Fruit fly (Drosophila melanogaster): Measurements from ENCODE around the gene Xport-A.

Xport-A gene

dm6 chr3R:19930913-19931706, 15.9 kb upstream of the Xport-A start (continued):
- TF ChIP-seq twi (tag; optimal IDR thresholded peaks at IDR 0.05) (peak; percentile 40), Gug (GFP tag; IDR thresholded peaks at IDR 0.05) (no peak), CG7839 (tag; optimal IDR thresholded peaks at IDR 0.05) (no peak), CTCF (GFP tag; optimal IDR thresholded peaks at IDR 0.05) (no peak), usp (GFP tag; optimal IDR thresholded peaks at IDR 0.05) (no peak), CG3163 (GFP tag; optimal IDR thresholded peaks at IDR 0.05) (no peak), ewg (GFP tag; optimal IDR thresholded peaks at IDR 0.05) (peak; percentile 35), pros (GFP tag; optimal IDR thresholded peaks at IDR 0.05) (peak; percentile 98), CG31224 (GFP tag; IDR thresholded peaks at IDR 0.05) (no peak), tll (GFP tag; optimal IDR thresholded peaks at IDR 0.05) (peak in 1 of 2 experiments; percentile 95), MTF-1 (GFP tag; optimal IDR thresholded peaks at IDR 0.05; ENCODE audit: borderline replicate concordance) (no peak), CG7271 (tag; optimal IDR thresholded peaks at IDR 0.05) (no peak), CG8359 (GFP tag; optimal IDR thresholded peaks at IDR 0.05; ENCODE audit: borderline replicate concordance) (no peak), CG1792 (GFP tag; optimal IDR thresholded peaks at IDR 0.05) (no peak)

dm6 chr3R:19928544-19928943, 13.3 kb upstream of the Xport-A start, which contains the start of gene CG4459:
Gene CG4459 (minus strand): TSS chr3R:19928644.
- TF ChIP-seq bowl (GFP tag; IDR thresholded peaks at IDR 0.05) (no peak), Gug (GFP tag; IDR thresholded peaks at IDR 0.05) (no peak), CG12659 (GFP tag; optimal IDR thresholded peaks at IDR 0.05) (no peak), br (optimal IDR thresholded peaks at IDR 0.05) (no peak), CG9437 (GFP tag; optimal IDR thresholded peaks at IDR 0.05) (no peak), tio (GFP tag; optimal IDR thresholded peaks at IDR 0.05) (no peak), CG2889 (GFP tag; IDR thresholded peaks at IDR 0.05) (no peak), dan (GFP tag; IDR thresholded peaks at IDR 0.05) (no peak), Oaz (GFP tag; IDR thresholded peaks at IDR 0.05) (no peak), Opbp (GFP tag; IDR thresholded peaks at IDR 0.05; ENCODE audit: partially characterized antibody) (no peak), ara (GFP tag; IDR thresholded peaks at IDR 0.05) (no peak), crc (GFP tag; optimal IDR thresholded peaks at IDR 0.05) (no peak), CG17186 (GFP tag; optimal IDR thresholded peaks at IDR 0.05) (no peak), GATAe (GFP tag; conservative IDR thresholded peaks at IDR 0.05) (no peak), CG10274 (GFP tag; optimal IDR thresholded peaks at IDR 0.05) (no peak), Dad (GFP tag; optimal IDR thresholded peaks at IDR 0.05) (no peak), al (GFP tag; IDR thresholded peaks at IDR 0.05) (no peak), cg (GFP tag; optimal IDR thresholded peaks at IDR 0.05) (no peak), CG3726 (GFP tag; IDR thresholded peaks at IDR 0.05) (no peak), CG14050 (GFP tag; IDR thresholded peaks at IDR 0.05) (no peak)

dm6 chr3R:19925271-19925670, 10.1 kb upstream of the Xport-A start, which contains the start of gene CG4462:
Gene CG4462 (minus strand): TSS chr3R:19925371.
- peak in 1 of 2 experiments; percentile 20 for TF ChIP-seq insv (GFP tag; optimal IDR thresholded peaks at IDR 0.05)
- no peak for TF ChIP-seq Dek (tag; optimal IDR thresholded peaks at IDR 0.05)
- no peak for TF ChIP-seq Mad (GFP tag; optimal IDR thresholded peaks at IDR 0.05)
- no peak for TF ChIP-seq Nf-YC (tag; optimal IDR thresholded peaks at IDR 0.05)

Measured in whole organism, embryonic.